Fruit fly (Drosophila melanogaster) whole organism, larva: ENCODE measurements around the gene nonC.

Experiments
- noc ChIP-seq: fragments of 200-800 bp; sonication (Bioruptor generic); optimal IDR thresholded peaks from 3 replicates; lab custom pipeline; 2019; ENCODE audit warnings: missing biosample characterization, mild to moderate bottlenecking, missing genetic modification characterization, moderate library complexity

nonC gene

DNA sequence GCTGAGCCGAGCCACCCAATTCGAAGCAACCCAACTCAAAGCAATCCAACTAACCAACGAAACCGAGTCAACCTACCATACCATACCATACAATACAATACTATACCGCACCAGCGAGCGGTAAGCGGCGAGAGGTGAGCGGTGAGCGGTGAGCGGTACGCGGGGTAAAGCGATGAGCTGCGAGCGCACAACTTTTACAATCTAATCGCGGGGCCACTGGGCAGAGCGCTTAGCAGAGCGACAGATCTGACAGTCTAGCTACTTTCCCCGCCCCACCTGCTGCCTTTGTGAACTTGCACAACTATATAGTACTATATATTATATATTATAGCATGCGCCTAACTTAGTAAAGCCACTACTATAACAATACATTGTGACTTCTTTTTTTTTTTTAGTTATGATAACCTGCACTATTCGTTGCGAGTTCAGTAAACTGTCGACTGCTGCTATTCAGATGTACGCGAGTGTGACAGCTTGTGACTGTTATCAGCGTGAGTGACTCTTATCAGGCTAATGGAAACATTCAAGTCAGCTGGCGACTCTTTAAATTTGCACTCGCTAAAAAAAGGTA lies 23.5 kb upstream of the nonC start:
- peak; percentile 92 for TF ChIP-seq noc

DNA sequence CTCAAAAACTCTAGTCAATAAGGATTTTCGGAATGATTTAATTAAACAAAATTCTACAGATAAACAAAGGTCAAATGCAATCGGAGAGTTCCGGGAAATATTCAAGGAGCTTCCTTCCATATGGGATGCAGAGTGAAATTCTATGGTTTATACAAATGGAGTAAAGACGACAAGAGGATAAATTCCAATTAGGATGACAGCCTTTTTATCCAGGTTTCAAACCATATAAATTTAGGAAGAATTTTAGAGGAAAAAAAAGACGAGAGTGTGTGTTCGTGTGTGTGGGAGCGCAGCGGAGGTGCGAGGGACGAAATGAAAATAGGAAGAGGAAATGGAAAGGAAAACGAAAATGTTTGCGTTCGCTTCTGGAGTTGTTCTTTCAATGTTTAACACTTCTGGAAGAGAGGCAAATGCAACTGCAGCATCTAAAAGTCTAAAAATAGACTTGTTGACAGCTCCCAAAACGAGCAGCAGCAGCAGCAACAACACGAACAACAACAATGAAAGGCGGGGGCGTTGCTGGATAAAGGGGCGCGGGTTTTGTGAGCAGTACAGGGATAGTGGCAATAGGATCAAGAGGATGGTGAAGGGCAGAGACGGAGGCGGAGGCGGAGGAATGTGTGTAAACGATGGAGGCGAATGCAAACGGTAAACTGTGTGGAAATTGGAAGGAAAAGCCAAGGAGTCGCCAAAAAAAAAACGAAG lies 21.8 kb upstream of the nonC start:
- no peak for TF ChIP-seq noc

DNA sequence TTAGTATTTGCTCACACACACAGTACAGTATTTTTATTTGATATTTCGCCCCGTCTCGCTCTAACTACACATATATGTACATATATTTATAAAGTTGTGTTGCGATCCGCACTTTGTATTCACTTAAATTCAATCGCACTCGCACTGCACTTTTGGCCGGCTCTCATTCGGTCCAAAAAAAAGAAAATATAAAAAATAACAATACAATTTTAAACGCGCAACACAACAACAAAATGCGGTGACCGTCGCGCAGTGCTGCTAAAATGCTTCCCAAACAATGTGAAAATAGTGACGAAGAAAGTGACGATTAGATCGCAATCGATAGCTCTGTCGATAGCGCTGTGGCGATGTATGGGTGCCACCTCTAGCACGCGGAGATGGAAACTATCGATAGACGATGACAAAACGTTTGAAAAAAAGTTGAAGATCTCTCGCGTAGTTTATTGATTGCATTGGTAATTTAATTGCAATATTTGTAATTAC lies 20.9 kb upstream of the nonC start, which contains the start of the genes C3G and pod1:
Gene C3G, minus strand, starts transcription at position 282 of the 483 bp plus-strand sequence.
Gene pod1, plus strand, starts transcription at position 373 of the 483 bp plus-strand sequence.
- TF ChIP-seq noc: peak; percentile 12

DNA sequence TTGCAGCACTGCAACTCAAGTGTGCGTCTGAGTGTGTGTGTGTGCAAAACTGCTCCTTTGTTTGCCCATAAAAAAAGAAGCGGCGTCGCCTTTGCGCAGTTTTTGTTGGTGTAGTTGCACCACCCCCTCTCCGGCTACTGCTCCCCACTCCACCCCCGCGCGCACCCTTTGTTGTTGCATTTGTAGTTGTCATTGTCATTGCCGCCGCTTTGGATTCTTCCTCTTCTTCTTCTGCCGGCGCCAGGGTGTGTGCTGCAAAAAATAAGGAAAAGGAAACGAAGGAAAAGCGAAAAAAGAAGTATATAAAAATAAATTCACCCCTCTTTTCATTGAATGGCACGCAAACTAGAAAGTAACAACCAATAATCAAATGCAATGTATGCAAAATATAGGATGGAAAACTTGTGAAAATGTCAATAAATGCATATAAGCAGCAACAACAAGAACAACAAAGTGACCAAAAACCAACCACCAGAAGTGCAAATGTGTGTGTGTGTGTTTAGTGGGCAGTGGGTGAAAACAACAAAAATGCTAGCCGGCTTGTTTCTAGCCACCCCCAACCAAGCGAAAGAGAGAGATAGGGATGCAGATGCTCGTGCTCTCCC lies 20.3 kb upstream of the nonC start:
- TF ChIP-seq noc: no peak

DNA sequence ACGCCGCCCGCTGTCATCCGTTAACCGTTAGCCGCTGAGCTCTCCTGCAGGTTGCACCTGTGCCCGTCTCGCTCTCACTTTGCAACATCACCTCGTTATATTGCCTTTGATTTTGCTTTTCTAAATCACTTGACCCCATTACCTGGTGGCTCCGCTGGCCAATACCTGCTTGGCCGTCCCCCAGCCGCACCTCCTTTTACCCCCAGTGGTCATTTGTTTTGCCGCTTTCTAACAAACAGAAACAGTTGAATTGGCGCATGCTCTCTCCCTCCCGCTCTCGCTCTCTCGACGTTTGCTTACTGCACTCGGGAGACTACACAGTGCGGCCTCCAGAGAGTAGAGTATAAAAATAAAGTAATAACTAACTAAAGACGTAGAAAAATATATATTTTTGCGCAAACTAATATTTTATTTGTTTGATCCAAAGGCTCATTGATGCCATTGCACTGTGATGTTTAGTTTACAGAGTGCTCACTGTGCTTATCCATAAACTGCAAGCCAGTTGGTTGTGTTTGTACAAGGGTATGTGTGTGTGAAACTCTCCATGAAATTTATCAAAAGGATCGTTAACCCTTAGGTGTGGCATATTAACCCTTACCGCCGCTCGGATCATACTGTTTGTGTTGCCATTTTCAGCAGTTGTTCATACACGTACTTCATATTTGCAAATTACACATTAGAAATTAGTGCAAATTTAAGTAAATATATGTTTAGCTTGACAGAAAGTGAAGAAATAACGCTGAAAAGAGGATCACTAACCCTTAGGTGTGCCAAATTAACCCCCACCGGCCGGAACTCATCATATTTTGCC lies 19.6 kb upstream of the nonC start:
- TF ChIP-seq noc: peak; percentile 71

DNA sequence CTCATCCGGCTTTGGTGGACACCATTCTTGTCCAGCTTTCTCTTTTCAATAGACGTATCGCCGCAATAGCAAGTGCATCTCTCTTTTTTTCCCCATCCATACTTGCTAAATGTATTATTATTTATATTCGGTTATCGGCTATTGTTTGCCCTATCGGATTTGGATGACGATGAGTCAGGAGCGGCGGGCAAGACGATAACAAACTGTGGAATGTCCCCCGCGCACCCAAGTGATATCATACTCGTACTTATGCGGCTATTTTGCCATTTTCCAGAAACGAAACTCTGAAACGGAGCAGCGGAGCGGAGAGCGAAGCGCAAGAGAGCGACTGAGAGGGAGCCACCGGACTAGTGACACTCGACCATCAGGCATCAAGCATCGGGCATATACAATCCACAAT lies 18.9 kb upstream of the nonC start:
- no peak for TF ChIP-seq noc

DNA sequence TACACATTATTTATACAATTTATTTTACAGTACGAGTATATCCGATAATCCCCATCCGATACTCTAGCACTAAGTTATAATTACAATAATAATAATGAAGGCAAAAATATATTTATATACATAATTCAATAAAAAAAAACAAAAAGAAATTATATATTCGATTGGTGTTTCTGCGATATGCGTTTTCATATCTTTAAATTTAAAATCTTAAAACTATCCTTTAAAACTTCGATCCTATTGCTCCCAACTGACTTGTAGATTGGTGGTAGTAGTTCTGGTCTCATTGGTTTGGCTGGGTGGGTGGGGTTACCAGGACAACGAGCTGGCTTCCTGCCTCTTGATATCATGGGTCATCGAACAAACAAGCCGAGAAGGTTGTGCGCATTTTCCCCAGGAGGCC lies 10.6 kb upstream of the nonC start, which contains the start of gene iav:
Gene iav, plus strand, starts transcription at position 301 of the 400 bp plus-strand sequence.
- TF ChIP-seq noc: no peak

DNA sequence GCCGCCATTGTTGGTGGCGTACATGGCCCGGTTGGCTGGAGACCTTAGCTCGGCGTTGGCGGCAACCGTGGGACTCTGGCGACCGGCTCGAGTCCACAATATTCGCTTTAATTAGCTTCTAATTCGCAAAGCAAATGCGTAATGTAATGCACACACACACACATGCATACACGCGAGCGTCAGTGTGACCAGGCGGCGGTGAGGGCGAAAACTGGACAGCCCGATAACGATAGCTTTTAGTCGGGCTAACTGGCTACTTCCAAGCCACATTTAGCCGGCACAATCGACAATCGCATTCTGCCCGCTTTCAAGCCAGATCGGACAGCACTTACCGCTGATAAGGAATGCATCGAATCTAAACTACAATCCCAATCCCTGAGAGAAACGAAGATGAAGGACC lies 3.6 kb upstream of the nonC start, which contains the start of the genes Nf-YC and xit:
Gene Nf-YC, minus strand, starts transcription at position 217 of the 400 bp plus-strand sequence.
Gene xit, plus strand, starts transcription at position 314 of the 400 bp plus-strand sequence.
- TF ChIP-seq noc: no peak

DNA sequence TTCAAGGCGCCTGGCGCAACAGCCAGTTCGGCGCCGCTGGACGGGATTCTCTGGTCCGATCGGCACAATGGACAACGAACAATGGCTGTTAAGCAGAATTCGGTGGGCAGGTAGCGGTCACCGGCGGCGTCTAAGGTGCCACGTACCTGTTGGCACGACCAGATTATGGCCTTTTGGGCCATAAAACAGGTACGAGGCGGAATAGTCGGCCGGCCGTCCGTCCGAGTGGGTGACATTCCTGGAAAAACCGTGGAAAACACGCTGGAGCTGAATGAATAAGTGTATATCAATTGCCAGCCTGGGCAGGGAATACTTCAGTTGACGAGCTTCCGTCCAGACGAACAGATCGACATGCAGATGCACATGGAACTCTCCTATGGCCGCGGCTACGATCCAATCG lies 1.4 kb upstream of the nonC start, which contains the start of gene Atx-1:
Gene Atx-1, plus strand, starts transcription at position 301 of the 400 bp plus-strand sequence.
- TF ChIP-seq noc: no peak

DNA sequence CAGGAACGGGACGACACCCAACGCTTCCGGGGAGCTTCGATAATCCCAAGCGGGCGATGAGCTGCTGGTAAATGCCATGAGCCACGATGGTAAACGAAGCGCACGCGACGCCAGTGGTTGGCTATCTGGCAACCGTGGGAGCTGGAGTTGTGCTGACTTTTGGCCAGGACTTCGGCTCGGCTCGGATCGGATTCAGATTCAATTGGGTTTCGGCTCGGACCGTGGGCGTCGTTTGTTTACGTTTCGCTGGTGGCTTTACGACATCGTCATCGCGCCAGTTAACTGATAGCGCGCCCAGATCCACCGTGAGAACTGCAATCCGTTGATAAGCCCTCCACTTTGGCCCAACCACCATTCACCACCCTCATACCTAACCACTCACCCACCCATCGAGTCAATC lies 8.3 kb downstream of the nonC start, which contains the start of gene mAChR-C:
Gene mAChR-C, minus strand, starts transcription at position 101 of the 400 bp plus-strand sequence.
- TF ChIP-seq noc: no peak

DNA sequence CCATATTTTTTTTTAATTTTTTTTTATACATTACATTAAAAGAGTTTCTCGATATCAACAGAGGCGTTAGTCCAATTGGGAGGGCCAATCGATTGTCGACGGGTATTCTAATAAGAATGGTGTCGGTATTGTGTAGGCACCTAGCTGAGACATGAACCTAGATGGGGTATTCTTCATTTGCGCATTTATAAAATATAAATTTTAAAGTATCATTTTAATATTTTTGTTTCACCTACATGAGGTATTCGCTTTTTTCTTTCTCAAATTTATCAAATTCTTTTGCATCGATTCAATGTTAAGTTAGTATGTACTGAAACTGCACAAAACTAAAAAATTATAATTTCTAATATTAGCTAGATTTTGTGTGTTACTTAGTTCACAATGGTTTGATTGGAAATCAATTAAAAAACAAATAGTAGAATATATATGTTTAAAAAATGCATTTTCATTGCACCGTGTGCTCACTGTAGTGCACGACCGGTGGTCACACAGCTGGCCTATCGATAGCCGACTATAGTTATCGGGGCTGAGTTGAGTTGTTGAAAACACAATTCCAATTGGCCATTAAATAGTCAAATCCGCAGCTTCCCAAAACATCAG lies 19.6 kb downstream of the nonC start, which contains the start of the genes CG14435 and Tmf:
Gene CG14435, minus strand, starts transcription at position 81 of the 600 bp plus-strand sequence.
Gene Tmf, plus strand, starts transcription at position 501 of the 600 bp plus-strand sequence.
- peak; percentile 81 for TF ChIP-seq noc

DNA sequence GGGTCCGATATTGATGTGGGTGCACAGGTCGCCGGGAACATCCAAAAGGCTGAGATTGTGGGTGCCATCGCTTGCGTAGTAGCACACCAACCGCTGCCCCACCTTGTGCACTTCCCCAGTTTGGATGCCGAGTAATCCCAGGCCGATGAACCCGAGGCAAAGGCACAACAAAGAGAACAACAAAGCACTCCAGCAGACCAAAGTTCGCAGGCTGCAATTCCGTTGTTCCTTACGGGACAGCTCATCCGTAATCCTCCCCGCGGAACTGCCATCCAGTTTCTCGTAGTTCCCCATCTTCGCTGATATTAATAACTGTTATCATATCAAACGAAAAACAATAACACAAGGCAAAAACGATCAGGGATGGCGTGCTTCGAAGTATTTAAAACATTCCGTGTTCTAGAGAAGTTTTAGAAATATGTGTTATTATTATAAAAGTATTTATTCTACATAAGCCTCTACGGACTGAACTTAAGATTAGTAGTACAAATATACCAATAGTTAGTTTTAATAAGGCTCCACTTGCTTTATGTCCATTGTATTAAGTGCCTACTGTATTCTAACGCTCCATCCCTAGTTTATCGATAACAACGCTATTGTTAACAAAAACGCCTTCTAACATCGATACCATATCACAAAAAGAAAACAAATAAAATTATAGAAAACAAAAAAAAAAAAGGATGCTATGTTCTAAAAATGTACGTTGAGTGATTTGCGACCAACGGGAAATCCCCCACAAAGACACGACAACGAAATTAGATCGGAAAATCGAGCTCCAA lies 25.1 kb downstream of the nonC start, which contains the start of the genes Cht11 and CG4558:
Gene Cht11, minus strand, starts transcription at position 340 of the 779 bp plus-strand sequence.
Gene CG4558, plus strand, starts transcription at position 593 of the 779 bp plus-strand sequence.
- TF ChIP-seq noc: peak; percentile 85

DNA sequence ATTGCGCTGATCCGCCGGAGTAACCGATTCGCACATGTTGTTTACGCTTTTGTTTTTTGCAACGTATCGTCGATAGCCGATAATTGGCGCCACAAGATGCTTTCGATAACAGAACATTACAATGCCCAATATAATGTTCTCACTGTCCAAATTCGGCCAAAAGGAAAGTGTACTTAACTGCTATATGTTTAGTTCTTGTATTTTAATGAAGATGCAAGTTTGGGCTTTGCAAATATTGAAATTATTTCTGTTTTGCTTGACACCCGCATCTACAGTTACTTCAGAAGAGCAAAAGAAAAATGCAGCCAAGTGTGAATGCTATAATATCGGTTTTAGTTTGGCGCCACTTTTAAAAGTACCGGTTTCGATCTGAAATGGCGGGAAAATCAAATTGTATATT lies 28.3 kb downstream of the nonC start:
- TF ChIP-seq noc: peak; percentile 90

DNA sequence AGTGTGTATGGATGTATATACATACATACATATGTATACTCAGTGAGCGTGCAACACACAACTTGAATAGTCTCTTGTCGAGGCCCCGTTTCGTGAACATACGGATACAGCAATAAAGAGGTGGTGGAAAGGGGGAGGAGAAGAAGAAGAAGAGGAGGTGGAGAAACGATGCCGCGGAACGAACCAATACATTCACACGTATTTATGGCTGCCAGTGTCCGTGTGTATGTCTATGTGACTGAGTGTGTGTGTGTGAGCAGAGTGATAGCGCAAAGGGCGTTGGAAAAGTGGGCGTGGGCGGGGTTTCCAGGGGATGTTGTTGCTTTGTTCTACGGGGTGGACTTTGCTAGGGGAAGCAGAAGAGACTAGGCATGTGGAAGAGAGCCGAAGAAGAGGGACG lies 29.1 kb downstream of the nonC start:
- no peak for TF ChIP-seq noc

DNA sequence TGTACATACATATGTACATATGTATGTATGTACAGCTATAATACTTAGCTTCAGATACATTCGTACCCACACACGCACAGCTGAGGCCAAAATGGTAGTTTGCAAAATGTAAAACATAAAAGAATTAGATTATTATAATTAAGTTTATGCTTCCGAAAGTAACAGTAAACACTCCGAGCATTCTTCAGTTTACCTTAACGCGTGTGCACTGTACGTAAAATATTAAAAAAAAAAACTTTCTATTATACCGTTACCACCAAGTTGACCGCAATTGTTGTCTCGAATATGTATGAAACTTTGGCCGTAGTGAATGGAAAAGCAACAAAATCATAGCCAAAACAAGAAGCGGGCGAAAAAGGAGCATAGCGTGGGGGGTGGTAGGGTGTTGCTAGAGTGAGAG lies 30.3 kb downstream of the nonC start:
- peak; percentile 70 for TF ChIP-seq noc
